Fruit fly (Drosophila melanogaster) ovary, adult (tissue): ENCODE measurements around the gene CG2938.

Experiments
- CG17801 ChIP-seq: fragments of 200-800 bp; optimal IDR thresholded peaks from 2 replicates; lab custom pipeline; 2019; ENCODE audit warnings: missing biosample characterization, mild to moderate bottlenecking, missing genetic modification characterization, moderate library complexity; ENCODE audit not compliant: partially characterized antibody

The CG2938 gene

dm6 chrX:3887606-3888216 lies 48.6 kb downstream of the CG2938 start:
- no peak for TF ChIP-seq CG17801 (GFP tag; lab: Kevin White, UChicago)

- TF ChIP-seq CG17801 (GFP tag; lab: Kevin White, UChicago): no peak
Measured at dm6 chrX:3886751-3887150, 49.5 kb downstream of the CG2938 start.

dm6 chrX:3883904-3884303 lies 52.4 kb downstream of the CG2938 start, which contains the start of gene CG15239:
Gene CG15239 (plus strand): TSS chrX:3884168.
- TF ChIP-seq CG17801 (GFP tag; lab: Kevin White, UChicago): no peak
